Worm (Caenorhabditis elegans) whole organism, late embryonic: Measurements from ENCODE around the gene AC3.5.

Experiments used
- C08G9.2 ChIP-seq: sonication (generic microtip); optimal IDR thresholded peaks from 2 replicates; lab custom pipeline; 2016; ENCODE audit warnings: mild to moderate bottlenecking, missing genetic modification characterization, moderate library complexity, missing compliant biosample characterization
- C38D4.7 ChIP-seq: fragments of 200-800 bp; sonication (Bioruptor generic); optimal IDR thresholded peaks from 2 replicates; lab custom pipeline; 2018; ENCODE audit warnings: mild to moderate bottlenecking, missing genetic modification characterization, moderate library complexity, missing compliant biosample characterization
- K02D7.2 ChIP-seq: sonication (generic microtip); optimal IDR thresholded peaks from 2 replicates; lab custom pipeline; 2017; ENCODE audit warnings: mild to moderate bottlenecking, missing genetic modification characterization, missing compliant biosample characterization
- K09A11.1 ChIP-seq: sonication (generic microtip); optimal IDR thresholded peaks from 2 replicates; lab custom pipeline; 2017; ENCODE audit warnings: antibody characterized with exemption, mild to moderate bottlenecking, missing genetic modification characterization, missing compliant biosample characterization; ENCODE audit not compliant: insufficient read depth
- Y22D7AL.16 ChIP-seq: sonication (generic microtip); optimal IDR thresholded peaks from 2 replicates; lab custom pipeline; 2016; ENCODE audit warnings: missing genetic modification characterization, missing compliant biosample characterization
- ahr-1 ChIP-seq: sonication (generic microtip); optimal IDR thresholded peaks from 2 replicates; lab custom pipeline; 2016; ENCODE audit warnings: missing genetic modification characterization, missing compliant biosample characterization
- ama-1 ChIP-seq: fragments of 150-350 bp; optimal IDR thresholded peaks from 2 replicates; lab custom pipeline; 2014
- ceh-18 ChIP-seq: sonication (generic microtip); optimal IDR thresholded peaks from 2 replicates; lab custom pipeline; 2016; ENCODE audit warnings: missing genetic modification characterization, missing compliant biosample characterization
- ceh-19 ChIP-seq: fragments of 200-800 bp; sonication (Bioruptor generic); optimal IDR thresholded peaks from 2 replicates; lab custom pipeline; 2018; ENCODE audit warnings: mild to moderate bottlenecking, missing genetic modification characterization, missing compliant biosample characterization
- ceh-2 ChIP-seq: sonication (generic microtip); optimal IDR thresholded peaks from 2 replicates; lab custom pipeline; 2016; ENCODE audit warnings: missing genotype, missing genetic modification characterization, missing compliant biosample characterization
- ceh-22 ChIP-seq: sonication (generic microtip); optimal IDR thresholded peaks from 2 replicates; lab custom pipeline; 2017; ENCODE audit warnings: missing biosample characterization, missing genetic modification characterization
- ceh-24 ChIP-seq: sonication (generic microtip); optimal IDR thresholded peaks from 2 replicates; lab custom pipeline; 2016; ENCODE audit warnings: mild to moderate bottlenecking, missing genetic modification characterization, missing compliant biosample characterization
- ceh-31 ChIP-seq: sonication (generic microtip); optimal IDR thresholded peaks from 2 replicates; lab custom pipeline; 2016; ENCODE audit warnings: missing genetic modification characterization, missing compliant biosample characterization
- ceh-34 ChIP-seq: sonication (generic microtip); optimal IDR thresholded peaks from 2 replicates; lab custom pipeline; 2016; ENCODE audit warnings: mild to moderate bottlenecking, missing genetic modification characterization, missing compliant biosample characterization
- ceh-45 ChIP-seq: fragments of 200-800 bp; sonication (Bioruptor generic); IDR thresholded peaks from 2 replicates; pipeline ENCODE4 v1.3.6; 2022; ENCODE audit warnings: missing genetic modification reagents, missing genetic modification characterization, missing compliant biosample characterization
- ceh-48 ChIP-seq: sonication (generic microtip); optimal IDR thresholded peaks from 2 replicates; lab custom pipeline; 2016; ENCODE audit warnings: missing genetic modification characterization, inconsistent platforms, missing compliant biosample characterization
- ceh-6 ChIP-seq: fragments of 200-800 bp; sonication (Bioruptor generic); optimal IDR thresholded peaks from 2 replicates; lab custom pipeline; 2018; ENCODE audit warnings: mild to moderate bottlenecking, missing genetic modification characterization, missing compliant biosample characterization
- ceh-9 ChIP-seq: sonication (generic microtip); optimal IDR thresholded peaks from 2 replicates; lab custom pipeline; 2016; ENCODE audit warnings: mild to moderate bottlenecking, missing genetic modification characterization, inconsistent platforms, missing compliant biosample characterization
- che-1 ChIP-seq: sonication (generic microtip); optimal IDR thresholded peaks from 2 replicates; lab custom pipeline; 2016; ENCODE audit warnings: mild to moderate bottlenecking, missing genetic modification characterization, missing compliant biosample characterization
- dmd-4 ChIP-seq: sonication (generic microtip); optimal IDR thresholded peaks from 2 replicates; lab custom pipeline; 2016; ENCODE audit warnings: borderline replicate concordance, missing genetic modification characterization, missing compliant biosample characterization
- elt-2 ChIP-seq: sonication (generic microtip); optimal IDR thresholded peaks from 2 replicates; lab custom pipeline; 2016; ENCODE audit warnings: missing genetic modification reagents, missing genetic modification characterization, missing compliant biosample characterization
- eyg-1 ChIP-seq: sonication (generic microtip); optimal IDR thresholded peaks from 2 replicates; lab custom pipeline; 2016; ENCODE audit warnings: missing genotype, missing genetic modification characterization, missing compliant biosample characterization
- fkh-6 ChIP-seq: sonication (generic microtip); optimal IDR thresholded peaks from 2 replicates; lab custom pipeline; 2016; ENCODE audit warnings: missing genetic modification characterization, missing compliant biosample characterization
- gmeb-2 ChIP-seq: sonication (generic microtip); optimal IDR thresholded peaks from 2 replicates; lab custom pipeline; 2016; ENCODE audit warnings: missing genetic modification characterization, inconsistent platforms, missing compliant biosample characterization
- hlh-15 ChIP-seq: sonication (generic microtip); optimal IDR thresholded peaks from 2 replicates; lab custom pipeline; 2016; ENCODE audit warnings: missing genetic modification characterization, missing compliant biosample characterization
- hlh-30 ChIP-seq: sonication (generic microtip); optimal IDR thresholded peaks from 2 replicates; lab custom pipeline; 2017; ENCODE audit warnings: antibody characterized with exemption, missing genetic modification characterization, missing compliant biosample characterization; ENCODE audit not compliant: insufficient read depth
- hlh-8 ChIP-seq: sonication (generic microtip); optimal IDR thresholded peaks from 2 replicates; lab custom pipeline; 2016; ENCODE audit warnings: missing genotype, missing genetic modification characterization, missing compliant biosample characterization
- lin-11 ChIP-seq: fragments of 200-800 bp; sonication (Bioruptor generic); optimal IDR thresholded peaks from 2 replicates; lab custom pipeline; 2018; ENCODE audit warnings: mild to moderate bottlenecking, missing genetic modification characterization, missing compliant biosample characterization
- madf-2 ChIP-seq: sonication (generic microtip); optimal IDR thresholded peaks from 2 replicates; lab custom pipeline; 2017; ENCODE audit warnings: missing genetic modification characterization, missing compliant biosample characterization
- mec-3 ChIP-seq: sonication (generic microtip); optimal IDR thresholded peaks from 2 replicates; lab custom pipeline; 2016; ENCODE audit warnings: borderline replicate concordance, missing genetic modification characterization, missing compliant biosample characterization
- nfya-1 ChIP-seq: sonication (generic microtip); optimal IDR thresholded peaks from 2 replicates; lab custom pipeline; 2017; ENCODE audit warnings: missing genetic modification characterization, mild to moderate bottlenecking, missing compliant biosample characterization, antibody characterized with exemption, moderate library complexity
- npax-4 ChIP-seq: sonication (generic microtip); optimal IDR thresholded peaks from 2 replicates; lab custom pipeline; 2016; ENCODE audit warnings: missing genetic modification characterization, missing compliant biosample characterization
- pag-3 ChIP-seq: sonication (generic microtip); optimal IDR thresholded peaks from 2 replicates; lab custom pipeline; 2016; ENCODE audit warnings: missing compliant biosample characterization, missing genetic modification characterization, borderline replicate concordance
- pat-9 ChIP-seq: fragments of 200-800 bp; sonication (Bioruptor generic); optimal IDR thresholded peaks from 2 replicates; lab custom pipeline; 2018; ENCODE audit warnings: mild to moderate bottlenecking, missing genetic modification characterization, moderate library complexity, missing compliant biosample characterization
- pha-2 ChIP-seq: sonication (generic microtip); optimal IDR thresholded peaks from 2 replicates; lab custom pipeline; 2017; ENCODE audit warnings: mild to moderate bottlenecking, missing genetic modification characterization, missing compliant biosample characterization
- ref-2 ChIP-seq: sonication (generic microtip); optimal IDR thresholded peaks from 2 replicates; lab custom pipeline; 2016; ENCODE audit warnings: missing genetic modification characterization, missing compliant biosample characterization
- rnt-1 ChIP-seq: sonication (generic microtip); optimal IDR thresholded peaks from 2 replicates; lab custom pipeline; 2016; ENCODE audit warnings: missing genetic modification characterization, missing compliant biosample characterization
- sdc-2 ChIP-seq: sonication (generic microtip); optimal IDR thresholded peaks from 2 replicates; lab custom pipeline; 2016; ENCODE audit warnings: missing genotype, missing genetic modification characterization, missing compliant biosample characterization
- syd-9 ChIP-seq: sonication (generic microtip); optimal IDR thresholded peaks from 2 replicates; lab custom pipeline; 2016; ENCODE audit warnings: mild to moderate bottlenecking, missing genetic modification characterization, moderate library complexity, missing compliant biosample characterization
- tbx-2 ChIP-seq: sonication (generic microtip); optimal IDR thresholded peaks from 2 replicates; lab custom pipeline; 2016; ENCODE audit warnings: missing genetic modification characterization, missing compliant biosample characterization
- tbx-7 ChIP-seq: sonication (generic microtip); optimal IDR thresholded peaks from 2 replicates; lab custom pipeline; 2016; ENCODE audit warnings: missing genotype, missing genetic modification characterization, missing compliant biosample characterization
- unc-3 ChIP-seq, 2 experiments: fragments of 200-800 bp in 1 of 2; sonication (Bioruptor generic) in 1 of 2; sonication (generic microtip) in 1 of 2; conservative IDR thresholded peaks in 1 of 2; optimal IDR thresholded peaks in 1 of 2; 2 replicates each; pipeline versions ENCODE4 v1.3.6 to Lab custom; 2016 to 2022; ENCODE audit warnings: missing compliant biosample characterization in 2 of 2, missing genetic modification characterization in 2 of 2, missing genetic modification reagents in 1 of 2
- unc-42 ChIP-seq: sonication (generic microtip); optimal IDR thresholded peaks from 2 replicates; lab custom pipeline; 2016; ENCODE audit warnings: missing genotype, missing genetic modification characterization, missing compliant biosample characterization
- zip-5 ChIP-seq: sonication (generic microtip); optimal IDR thresholded peaks from 2 replicates; lab custom pipeline; 2016; ENCODE audit warnings: missing genetic modification characterization, missing compliant biosample characterization
- ztf-16 ChIP-seq: sonication (generic microtip); optimal IDR thresholded peaks from 2 replicates; lab custom pipeline; 2017; ENCODE audit warnings: missing genetic modification characterization, missing compliant biosample characterization

The AC3.5 gene

ce11 chrV:10363834-10364233, 24.5 kb upstream of the AC3.5 start:
- TF ChIP-seq ceh-34 (tag; lab: Kevin White, UChicago) = no peak
- TF ChIP-seq ceh-48 (tag; lab: Kevin White, UChicago) = no peak
- no peak for TF ChIP-seq pag-3 (tag; lab: Kevin White, UChicago)
- no peak for TF ChIP-seq tbx-2
- no peak for TF ChIP-seq mec-3
- no peak for TF ChIP-seq lin-11 (tag; lab: Kevin White, UChicago)
- TF ChIP-seq pha-2 = no peak
- no peak for TF ChIP-seq tbx-7 (tag; lab: Kevin White, UChicago)
- TF ChIP-seq ceh-6 (GFP tag; lab: Kevin White, UChicago) = no peak
- no peak for TF ChIP-seq ceh-2 (tag; lab: Kevin White, UChicago)
- no peak for TF ChIP-seq zip-5 (tag; lab: Kevin White, UChicago)
- TF ChIP-seq unc-42 = no peak
- TF ChIP-seq ztf-16 (tag; lab: Kevin White, UChicago) = no peak

DNA sequence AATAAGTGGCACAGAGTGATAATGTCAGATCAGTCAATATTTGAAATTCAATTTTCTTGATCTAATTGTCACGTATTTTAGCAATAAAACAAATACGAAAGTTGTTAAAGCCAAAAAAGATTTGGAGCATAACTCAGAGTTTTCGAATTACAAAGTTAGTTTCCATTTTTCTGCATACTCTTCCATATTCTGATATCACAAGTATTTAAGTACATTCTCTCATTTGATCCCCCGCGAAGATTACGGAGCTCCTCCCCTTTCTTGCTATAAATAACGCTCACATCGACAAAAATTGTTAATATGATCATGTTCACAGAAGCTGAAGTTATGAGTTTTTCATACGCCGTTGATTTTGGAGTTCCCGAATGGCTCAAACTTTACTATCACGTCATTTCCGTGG, 20.1 kb upstream of the AC3.5 start, which contains the start of gene sri-20:
Gene sri-20 (plus strand): TSS at position 301 of the 400 bp plus-strand sequence.
- no peak for TF ChIP-seq ceh-45 (GFP tag; lab: Robert Waterston, UW)
- no peak for TF ChIP-seq sdc-2
- TF ChIP-seq zip-5 (tag; lab: Kevin White, UChicago) = no peak
- TF ChIP-seq rnt-1 (tag; lab: Kevin White, UChicago) = no peak
- TF ChIP-seq ceh-22 (tag; lab: Kevin White, UChicago) = no peak
- TF ChIP-seq ref-2 (tag; lab: Kevin White, UChicago) = no peak
- no peak for TF ChIP-seq elt-2 (tag; lab: Kevin White, UChicago)
- no peak for TF ChIP-seq eyg-1 (tag; lab: Kevin White, UChicago)
- TF ChIP-seq hlh-15 (tag; lab: Kevin White, UChicago) = no peak
- TF ChIP-seq C38D4.7 (GFP tag; lab: Kevin White, UChicago) = no peak
- no peak for TF ChIP-seq ama-1 (lab: Kevin White, UChicago)
- no peak for TF ChIP-seq lin-11 (tag; lab: Kevin White, UChicago)
- TF ChIP-seq npax-4 (tag; lab: Kevin White, UChicago) = no peak
- no peak for TF ChIP-seq Y22D7AL.16 (tag; lab: Kevin White, UChicago)
- no peak for TF ChIP-seq unc-3 (GFP tag; conservative IDR thresholded peaks at IDR 0.05; lab: Robert Waterston, UW)
- TF ChIP-seq unc-3 (tag; optimal IDR thresholded peaks at IDR 0.05; lab: Kevin White, UChicago) = no peak
- no peak for TF ChIP-seq ahr-1 (tag; lab: Kevin White, UChicago)
- no peak for TF ChIP-seq pha-2
- no peak for TF ChIP-seq ceh-31 (tag; lab: Kevin White, UChicago)
- no peak for TF ChIP-seq gmeb-2 (tag; lab: Kevin White, UChicago)
- no peak for TF ChIP-seq pat-9 (tag; lab: Kevin White, UChicago)

DNA sequence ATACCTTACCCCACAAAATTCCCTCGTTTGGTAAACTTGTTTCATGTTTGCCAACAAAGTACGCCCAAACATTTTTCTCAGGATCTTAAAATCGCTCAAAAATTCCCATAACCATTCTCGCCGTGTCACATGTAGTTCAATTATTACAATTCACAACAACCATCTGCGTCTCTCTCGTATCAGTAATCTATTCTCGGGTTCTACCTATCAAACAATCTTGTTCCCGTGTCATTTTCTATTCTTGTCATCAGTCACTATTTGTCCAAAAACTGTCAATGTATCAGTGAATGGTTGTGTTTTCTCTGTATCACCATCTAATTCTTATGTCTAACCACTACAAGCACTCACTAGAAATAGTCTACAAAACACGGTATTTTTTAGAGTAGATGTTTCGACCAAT, 17.1 kb upstream of the AC3.5 start:
- no peak for TF ChIP-seq che-1
- TF ChIP-seq dmd-4 = no peak
- TF ChIP-seq mec-3 = no peak
- TF ChIP-seq pag-3 (tag; lab: Kevin White, UChicago) = no peak
- TF ChIP-seq npax-4 (tag; lab: Kevin White, UChicago) = no peak
- TF ChIP-seq ceh-45 (GFP tag; lab: Robert Waterston, UW) = no peak
- no peak for TF ChIP-seq K09A11.1 (tag; lab: Kevin White, UChicago)
- TF ChIP-seq fkh-6 = no peak
- TF ChIP-seq tbx-7 (tag; lab: Kevin White, UChicago) = no peak
- no peak for TF ChIP-seq ceh-6 (GFP tag; lab: Kevin White, UChicago)
- no peak for TF ChIP-seq unc-3 (GFP tag; conservative IDR thresholded peaks at IDR 0.05; lab: Robert Waterston, UW)
- no peak for TF ChIP-seq unc-3 (tag; optimal IDR thresholded peaks at IDR 0.05; lab: Kevin White, UChicago)
- no peak for TF ChIP-seq ceh-31 (tag; lab: Kevin White, UChicago)
- TF ChIP-seq C08G9.2 (tag; lab: Kevin White, UChicago) = no peak
- no peak for TF ChIP-seq madf-2 (tag; lab: Kevin White, UChicago)

DNA sequence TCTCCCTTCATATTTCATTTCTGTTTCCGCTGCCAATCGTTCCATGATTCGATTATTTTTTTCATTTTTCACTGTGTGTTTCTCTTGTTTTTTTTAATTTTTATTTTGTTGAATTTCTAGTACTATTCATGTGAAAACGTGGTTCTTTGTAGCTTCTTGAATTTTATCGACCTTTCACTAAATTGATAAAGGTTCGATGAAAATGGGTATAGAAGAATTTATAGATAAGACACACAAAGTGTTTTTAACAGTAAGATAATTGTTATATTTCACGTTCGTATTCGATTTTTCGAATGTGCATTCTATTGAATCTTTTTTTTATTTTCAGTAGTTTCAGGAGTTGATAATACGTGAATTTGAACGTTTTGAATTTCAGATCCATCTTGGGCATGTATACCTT, 16.4 kb upstream of the AC3.5 start, which contains the start of gene ugt-49:
Gene ugt-49 (plus strand): TSS at position 371 of the 400 bp plus-strand sequence.
- TF ChIP-seq unc-3 (GFP tag; conservative IDR thresholded peaks at IDR 0.05; lab: Robert Waterston, UW) = no peak
- TF ChIP-seq unc-3 (tag; optimal IDR thresholded peaks at IDR 0.05; lab: Kevin White, UChicago) = no peak
- no peak for TF ChIP-seq ceh-24
- TF ChIP-seq ceh-2 (tag; lab: Kevin White, UChicago) = no peak
- TF ChIP-seq K02D7.2 = no peak
- TF ChIP-seq ref-2 (tag; lab: Kevin White, UChicago) = no peak
- TF ChIP-seq sdc-2 = no peak
- TF ChIP-seq nfya-1 = no peak
- TF ChIP-seq hlh-30 (tag; lab: Kevin White, UChicago) = no peak
- no peak for TF ChIP-seq ceh-19 (GFP tag; lab: Kevin White, UChicago)
- TF ChIP-seq gmeb-2 (tag; lab: Kevin White, UChicago) = no peak
- TF ChIP-seq hlh-8 (tag; lab: Kevin White, UChicago) = no peak
- no peak for TF ChIP-seq ceh-9 (tag; lab: Kevin White, UChicago)
- no peak for TF ChIP-seq ceh-18
- no peak for TF ChIP-seq C08G9.2 (tag; lab: Kevin White, UChicago)
- no peak for TF ChIP-seq ceh-6 (GFP tag; lab: Kevin White, UChicago)
- no peak for TF ChIP-seq syd-9 (tag; lab: Kevin White, UChicago)
